Fruit fly (Drosophila melanogaster) whole organism, embryonic: ENCODE measurements around the gene Rh5.

Source experiments
- CG13894 ChIP-seq: fragments of 200-800 bp; sonication (Bioruptor generic); optimal IDR thresholded peaks from 3 replicates; lab custom pipeline; 2018; ENCODE audit warnings: missing biosample characterization, mild to moderate bottlenecking, missing genetic modification characterization, moderate library complexity
- CG17359 ChIP-seq: fragments of 200-800 bp; sonication (Bioruptor generic); optimal IDR thresholded peaks from 3 replicates; lab custom pipeline; 2018; ENCODE audit warnings: missing biosample characterization, mild to moderate bottlenecking, missing genetic modification characterization, moderate library complexity
- Kr ChIP-seq: fragments of 200-800 bp; sonication (Bioruptor generic); optimal IDR thresholded peaks from 2 replicates; lab custom pipeline; 2017; ENCODE audit warnings: missing biosample characterization, mild to moderate bottlenecking, missing genetic modification characterization
- chm ChIP-seq: fragments of 200-800 bp; sonication (Bioruptor generic); IDR thresholded peaks from 2 replicates; pipeline ENCODE4 v1.3.6; 2022; ENCODE audit warnings: missing biosample characterization, missing genetic modification characterization
- p53 ChIP-seq: fragments of 200-800 bp; sonication (Bioruptor generic); optimal IDR thresholded peaks from 2 replicates; lab custom pipeline; 2016; ENCODE audit warnings: missing biosample characterization, missing genetic modification characterization

DNA sequence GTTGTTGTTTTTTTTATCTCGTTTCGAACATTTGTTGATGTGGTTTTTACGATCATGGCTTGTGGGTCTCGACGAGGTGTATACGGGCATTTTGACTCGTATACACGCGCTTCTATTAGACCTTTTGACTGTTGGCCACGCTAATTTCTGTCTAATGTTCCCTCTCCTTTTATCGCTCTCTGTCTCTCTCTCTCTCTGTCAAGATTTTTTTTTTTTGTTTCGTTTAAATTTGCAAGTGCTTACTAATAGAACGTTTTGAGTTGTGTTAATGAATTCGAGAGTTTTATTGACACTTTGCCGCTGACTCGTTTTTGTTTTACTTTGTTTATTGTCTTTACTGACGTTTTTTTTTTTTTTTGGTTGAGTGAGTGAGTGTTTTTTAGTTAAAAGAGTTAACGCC lies 37.6 kb upstream of the Rh5 start:
- TF ChIP-seq p53 (GFP tag; lab: Kevin White, UChicago), result no peak
- no peak for TF ChIP-seq CG13894 (tag; lab: Kevin White, UChicago)
- no peak for TF ChIP-seq chm (GFP tag; lab: Robert Waterston, UW)
- no peak for TF ChIP-seq CG17359 (tag; lab: Kevin White, UChicago)
- no peak for TF ChIP-seq Kr (GFP tag; lab: Kevin White, UChicago)
